Worm (Caenorhabditis elegans) whole organism, midembryonic: ENCODE data around the gene T01C3.3.

Experiments used
- T22C8.4 ChIP-seq: fragments of 200-800 bp; sonication (Bioruptor generic); IDR thresholded peaks from 2 replicates; pipeline ENCODE4 v1.3.6; 2022; ENCODE audit warnings: missing genetic modification characterization, missing compliant biosample characterization
- cog-1 ChIP-seq: sonication (generic microtip); optimal IDR thresholded peaks from 2 replicates; lab custom pipeline; 2016; ENCODE audit warnings: missing genetic modification characterization, missing compliant biosample characterization
- flt-1 ChIP-seq: fragments of 200-800 bp; sonication (Bioruptor generic); IDR thresholded peaks from 2 replicates; pipeline ENCODE4 v1.3.6; 2022; ENCODE audit warnings: missing genetic modification characterization, missing compliant biosample characterization
- med-1 ChIP-seq: sonication (generic microtip); optimal IDR thresholded peaks from 2 replicates; lab custom pipeline; 2017; ENCODE audit warnings: missing genetic modification characterization, mild to moderate bottlenecking, missing compliant biosample characterization, antibody characterized with exemption, missing genetic modification reagents; ENCODE audit not compliant: insufficient read depth
- tab-1 ChIP-seq: fragments of 200-800 bp; sonication (Bioruptor generic); IDR thresholded peaks from 2 replicates; pipeline ENCODE4 v1.3.6; 2022; ENCODE audit warnings: missing genetic modification characterization, missing compliant biosample characterization
- ztf-23 ChIP-seq: fragments of 200-800 bp; sonication (Bioruptor generic); IDR thresholded peaks from 2 replicates; pipeline ENCODE4 v1.3.6; 2022; ENCODE audit warnings: missing genetic modification reagents, missing genetic modification characterization, missing compliant biosample characterization
- ztf-29 ChIP-seq: fragments of 200-800 bp; sonication (Bioruptor generic); IDR thresholded peaks from 2 replicates; pipeline ENCODE4 v1.3.6; 2022; ENCODE audit warnings: missing genetic modification reagents, missing genetic modification characterization, missing compliant biosample characterization

DNA sequence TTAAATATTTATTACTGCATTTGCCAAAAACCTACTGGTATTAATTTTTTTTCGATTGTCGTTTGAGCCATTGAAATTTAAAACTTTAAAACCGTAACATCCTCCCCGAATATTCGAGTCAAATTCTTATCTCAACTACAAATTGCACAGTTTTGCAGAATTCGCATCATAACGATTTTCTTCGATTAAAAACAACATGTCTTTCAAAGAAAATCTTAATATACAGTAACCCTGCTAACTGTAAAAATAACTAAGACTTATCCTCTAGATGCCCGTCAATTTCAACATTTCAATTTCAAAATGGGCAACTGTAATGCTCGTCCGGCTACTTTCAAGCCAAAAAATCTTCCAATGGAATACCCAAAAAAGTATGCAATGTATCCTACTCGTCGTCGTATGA is 28.3 kb upstream of the T01C3.3 start, which contains the start of gene F14H8.5:
- TF ChIP-seq flt-1 (GFP tag; lab: Robert Waterston, UW) (no peak), tab-1 (GFP tag; lab: Robert Waterston, UW) (no peak), ztf-29 (GFP tag; lab: Robert Waterston, UW) (no peak), med-1 (GFP tag; lab: Kevin White, UChicago) (no peak), cog-1 (tag; lab: Kevin White, UChicago) (no peak), ztf-23 (GFP tag; lab: Robert Waterston, UW) (no peak), T22C8.4 (GFP tag; lab: Robert Waterston, UW) (no peak)
